Fruit fly (Drosophila melanogaster) whole organism, embryonic: ENCODE measurements around the gene PolE2.

Experiments used
- Atf-2 ChIP-seq: fragments of 200-800 bp; sonication (Bioruptor generic); optimal IDR thresholded peaks from 2 replicates; lab custom pipeline; 2016; ENCODE audit warnings: missing biosample characterization, missing genetic modification characterization
- Blimp-1 ChIP-seq: fragments of 200-800 bp; sonication (Bioruptor generic); optimal IDR thresholded peaks from 3 replicates; lab custom pipeline; 2018; ENCODE audit warnings: missing biosample characterization, missing genetic modification characterization, mild to moderate bottlenecking, moderate library complexity, missing genetic modification reagents
- CG11398 ChIP-seq: fragments of 200-800 bp; sonication (Bioruptor generic); optimal IDR thresholded peaks from 2 replicates; lab custom pipeline; 2016; ENCODE audit warnings: missing biosample characterization, missing genetic modification characterization
- CG11723 ChIP-seq: fragments of 200-800 bp; sonication (Bioruptor generic); optimal IDR thresholded peaks from 2 replicates; lab custom pipeline; 2017; ENCODE audit warnings: missing biosample characterization, mild to moderate bottlenecking, missing genetic modification characterization
- CG12155 ChIP-seq: fragments of 200-800 bp; sonication (Bioruptor generic); optimal IDR thresholded peaks from 3 replicates; lab custom pipeline; 2016; ENCODE audit warnings: missing biosample characterization, missing genetic modification characterization
- CG12219 ChIP-seq: fragments of 200-800 bp; sonication (Bioruptor generic); optimal IDR thresholded peaks from 3 replicates; lab custom pipeline; 2018; ENCODE audit warnings: missing biosample characterization, mild to moderate bottlenecking, missing genetic modification characterization
- CG12391 ChIP-seq: fragments of 200-800 bp; sonication (Bioruptor generic); optimal IDR thresholded peaks from 3 replicates; lab custom pipeline; 2018; ENCODE audit warnings: missing biosample characterization, mild to moderate bottlenecking, missing genetic modification characterization, moderate library complexity
- CG13624 ChIP-seq: fragments of 200-800 bp; sonication (Bioruptor generic); optimal IDR thresholded peaks from 2 replicates; lab custom pipeline; 2016; ENCODE audit warnings: missing biosample characterization, missing genetic modification characterization
- CG17568 ChIP-seq: fragments of 200-800 bp; sonication (Bioruptor generic); optimal IDR thresholded peaks from 2 replicates; lab custom pipeline; 2018; ENCODE audit warnings: missing biosample characterization, mild to moderate bottlenecking, missing genetic modification characterization, moderate library complexity
- CG2199 ChIP-seq: fragments of 200-800 bp; sonication (Bioruptor generic); IDR thresholded peaks from 3 replicates; pipeline ENCODE4 v1.3.6; 2022; ENCODE audit warnings: missing biosample characterization, missing genetic modification characterization
- CG31441 ChIP-seq: fragments of 200-800 bp; sonication (Bioruptor generic); IDR thresholded peaks from 2 replicates; pipeline ENCODE4 v1.3.6; 2022; ENCODE audit warnings: missing biosample characterization, missing genetic modification characterization
- CG4404 ChIP-seq: fragments of 200-800 bp; sonication (Bioruptor generic); IDR thresholded peaks from 2 replicates; pipeline ENCODE4 v1.3.6; 2022; ENCODE audit warnings: missing biosample characterization, missing genetic modification characterization
- CG4854 ChIP-seq: fragments of 200-800 bp; sonication (Bioruptor generic); optimal IDR thresholded peaks from 2 replicates; lab custom pipeline; 2016; ENCODE audit warnings: missing biosample characterization, missing genetic modification characterization, inconsistent platforms
- CG5245 ChIP-seq: fragments of 200-800 bp; sonication (Bioruptor generic); optimal IDR thresholded peaks from 3 replicates; lab custom pipeline; 2016; ENCODE audit warnings: missing biosample characterization, missing genetic modification characterization
- CG8089 ChIP-seq: fragments of 200-800 bp; sonication (Bioruptor generic); optimal IDR thresholded peaks from 3 replicates; lab custom pipeline; 2016; ENCODE audit warnings: missing biosample characterization, missing genetic modification characterization
- CG8765 ChIP-seq: fragments of 200-800 bp; sonication (Bioruptor generic); IDR thresholded peaks from 2 replicates; pipeline ENCODE4 v1.3.6; 2022; ENCODE audit warnings: missing biosample characterization, missing genetic modification characterization
- CG9727 ChIP-seq: fragments of 200-800 bp; sonication (Bioruptor generic); optimal IDR thresholded peaks from 3 replicates; lab custom pipeline; 2017; ENCODE audit warnings: missing biosample characterization, mild to moderate bottlenecking, missing genetic modification characterization
- Chrac-16 ChIP-seq: fragments of 200-800 bp; sonication (Bioruptor generic); optimal IDR thresholded peaks from 3 replicates; lab custom pipeline; 2016; ENCODE audit warnings: missing biosample characterization, missing genetic modification characterization
- Doc3 ChIP-seq: fragments of 200-800 bp; sonication (Bioruptor generic); IDR thresholded peaks from 3 replicates; pipeline ENCODE4 v1.3.6; 2022; ENCODE audit warnings: missing biosample characterization, missing genetic modification characterization; ENCODE audit not compliant: partially characterized antibody
- Elba2 ChIP-seq: fragments of 200-800 bp; sonication (Bioruptor generic); optimal IDR thresholded peaks from 3 replicates; lab custom pipeline; 2016; ENCODE audit warnings: missing biosample characterization, missing genetic modification characterization
- HHEX ChIP-seq: fragments of 200-800 bp; sonication (Bioruptor generic); optimal IDR thresholded peaks from 3 replicates; lab custom pipeline; 2017; ENCODE audit warnings: missing biosample characterization, mild to moderate bottlenecking, missing genetic modification characterization, missing genetic modification reagents
- Jarid2 ChIP-seq: fragments of 200-800 bp; sonication (Bioruptor generic); optimal IDR thresholded peaks from 3 replicates; lab custom pipeline; 2017; ENCODE audit warnings: mild to moderate bottlenecking, missing biosample characterization, missing genetic modification reagents, missing genetic modification characterization
- Oli ChIP-seq: fragments of 200-800 bp; sonication (Bioruptor generic); optimal IDR thresholded peaks from 2 replicates; lab custom pipeline; 2018; ENCODE audit warnings: missing biosample characterization, mild to moderate bottlenecking, missing genetic modification characterization, moderate library complexity
- Rfx ChIP-seq: fragments of 200-800 bp; sonication (Bioruptor generic); IDR thresholded peaks from 2 replicates; pipeline ENCODE4 v1.3.6; 2022; ENCODE audit warnings: missing biosample characterization, missing genetic modification characterization
- Side ChIP-seq: fragments of 200-800 bp; sonication (Bioruptor generic); optimal IDR thresholded peaks from 2 replicates; lab custom pipeline; 2016; ENCODE audit warnings: missing biosample characterization, missing genetic modification characterization
- Stat92E ChIP-seq, 3 experiments: fragments of >200 bp in 2 of 3; fragments of 200-800 bp in 1 of 3; sonication (Bioruptor generic) in 1 of 3; optimal IDR thresholded peaks; 2 replicates each; lab custom pipeline; 2017 to 2019; ENCODE audit warnings: missing biosample characterization in 3 of 3, missing genetic modification characterization in 3 of 3, mild to moderate bottlenecking in 1 of 3, moderate library complexity in 1 of 3
- Vsx1 ChIP-seq: fragments of 200-800 bp; sonication (Bioruptor generic); optimal IDR thresholded peaks from 2 replicates; lab custom pipeline; 2017; ENCODE audit warnings: missing biosample characterization, mild to moderate bottlenecking, missing genetic modification characterization, missing genetic modification reagents
- ac ChIP-seq: fragments of 200-800 bp; sonication (Bioruptor generic); optimal IDR thresholded peaks from 3 replicates; lab custom pipeline; 2017; ENCODE audit warnings: missing biosample characterization, mild to moderate bottlenecking, missing genetic modification characterization
- ato ChIP-seq: fragments of 200-800 bp; sonication (Bioruptor generic); IDR thresholded peaks from 2 replicates; pipeline ENCODE4 v1.3.6; 2022; ENCODE audit warnings: missing biosample characterization, missing genetic modification characterization; ENCODE audit not compliant: partially characterized antibody
- bbx ChIP-seq: fragments of 200-800 bp; sonication (Bioruptor generic); IDR thresholded peaks from 2 replicates; pipeline ENCODE4 v1.3.6; 2022; ENCODE audit warnings: missing biosample characterization, missing genetic modification characterization; ENCODE audit not compliant: partially characterized antibody
- btn ChIP-seq: fragments of 200-800 bp; sonication (Bioruptor generic); optimal IDR thresholded peaks from 2 replicates; lab custom pipeline; 2016; ENCODE audit warnings: missing biosample characterization, missing genetic modification characterization
- cad ChIP-seq: fragments of >200 bp; optimal IDR thresholded peaks from 2 replicates; lab custom pipeline; 2017; ENCODE audit warnings: missing biosample characterization, missing genetic modification characterization
- corto ChIP-seq: fragments of 200-800 bp; sonication (Bioruptor generic); optimal IDR thresholded peaks from 2 replicates; lab custom pipeline; 2016; ENCODE audit warnings: missing biosample characterization, mild to moderate bottlenecking, missing genetic modification characterization, moderate library complexity
- dan ChIP-seq: fragments of 200-800 bp; sonication (Bioruptor generic); IDR thresholded peaks from 2 replicates; pipeline ENCODE4 v1.3.6; 2022; ENCODE audit warnings: missing biosample characterization, missing genetic modification characterization
- dmrt11E ChIP-seq: fragments of 200-800 bp; sonication (Bioruptor generic); optimal IDR thresholded peaks from 3 replicates; lab custom pipeline; 2018; ENCODE audit warnings: missing biosample characterization, mild to moderate bottlenecking, missing genetic modification characterization, moderate library complexity
- dmrt99B ChIP-seq: fragments of 200-800 bp; sonication (Bioruptor generic); optimal IDR thresholded peaks from 2 replicates; lab custom pipeline; 2018; ENCODE audit warnings: missing biosample characterization, mild to moderate bottlenecking, missing genetic modification characterization, moderate library complexity
- fd102C ChIP-seq: fragments of 200-800 bp; sonication (Bioruptor generic); optimal IDR thresholded peaks from 2 replicates; lab custom pipeline; 2018; ENCODE audit warnings: missing biosample characterization, mild to moderate bottlenecking, missing genetic modification characterization, moderate library complexity
- gcm ChIP-seq: fragments of 200-800 bp; sonication (Bioruptor generic); optimal IDR thresholded peaks from 2 replicates; lab custom pipeline; 2019; ENCODE audit warnings: missing biosample characterization, mild to moderate bottlenecking, missing genetic modification characterization, moderate library complexity
- hb ChIP-seq: fragments of 200-800 bp; sonication (Bioruptor generic); IDR thresholded peaks from 3 replicates; pipeline ENCODE4 v1.3.6; 2022; ENCODE audit warnings: missing biosample characterization, missing genetic modification characterization; ENCODE audit not compliant: partially characterized antibody
- nmo ChIP-seq: fragments of 200-800 bp; sonication (Bioruptor generic); optimal IDR thresholded peaks from 2 replicates; lab custom pipeline; 2018; ENCODE audit warnings: missing biosample characterization, mild to moderate bottlenecking, missing genetic modification characterization, moderate library complexity
- nom ChIP-seq: fragments of 200-800 bp; sonication (Bioruptor generic); optimal IDR thresholded peaks from 2 replicates; lab custom pipeline; 2017; ENCODE audit warnings: missing biosample characterization, missing genetic modification characterization, mild to moderate bottlenecking, moderate library complexity, missing genetic modification reagents
- peb ChIP-seq: fragments of 200-800 bp; sonication (Bioruptor generic); IDR thresholded peaks from 2 replicates; pipeline ENCODE4 v1.3.6; 2022; ENCODE audit warnings: missing biosample characterization, missing genetic modification characterization
- pum ChIP-seq: fragments of 200-800 bp; sonication (Bioruptor generic); optimal IDR thresholded peaks from 2 replicates; lab custom pipeline; 2016; ENCODE audit warnings: missing biosample characterization, missing genetic modification characterization
- sisA ChIP-seq: fragments of 200-800 bp; sonication (Bioruptor generic); IDR thresholded peaks from 2 replicates; pipeline ENCODE4 v1.3.6; 2022; ENCODE audit warnings: missing biosample characterization, missing genetic modification characterization
- tin ChIP-seq: fragments of 200-800 bp; sonication (Bioruptor generic); optimal IDR thresholded peaks from 3 replicates; lab custom pipeline; 2016; ENCODE audit warnings: missing biosample characterization, missing genetic modification characterization
- trem ChIP-seq: fragments of 200-800 bp; optimal IDR thresholded peaks from 3 replicates; lab custom pipeline; 2019; ENCODE audit warnings: missing biosample characterization, mild to moderate bottlenecking, missing genetic modification characterization, moderate library complexity
- vvl ChIP-seq: fragments of 200-800 bp; sonication (Bioruptor generic); IDR thresholded peaks from 2 replicates; pipeline ENCODE4 v1.3.6; 2022; ENCODE audit warnings: missing biosample characterization, missing genetic modification characterization

The PolE2 gene

DNA sequence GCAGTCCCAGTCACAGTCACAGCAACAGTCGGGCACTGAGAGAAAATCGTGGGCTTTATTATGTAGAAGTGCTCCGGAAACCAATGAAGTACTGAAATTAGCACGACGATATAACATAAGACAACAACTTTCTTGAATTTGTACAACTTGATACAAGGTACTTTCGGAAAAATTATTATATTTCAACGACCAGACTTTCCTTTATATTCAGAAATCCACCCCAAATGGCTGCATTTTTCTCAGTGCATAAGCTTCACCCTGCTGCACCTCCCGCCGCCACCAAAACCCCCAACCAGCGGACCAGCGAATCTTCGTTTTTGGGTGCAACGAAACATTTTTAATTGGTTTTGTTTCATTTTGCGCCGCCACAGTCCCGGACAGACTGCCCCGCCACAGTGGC, 34.2 kb downstream of the PolE2 start:
- TF ChIP-seq corto (GFP tag; lab: Kevin White, UChicago) = peak; percentile 0
- TF ChIP-seq Vsx1 (GFP tag; lab: Kevin White, UChicago) = no peak
- TF ChIP-seq nom = peak; percentile 42
- no peak for TF ChIP-seq CG13624 (GFP tag; lab: Kevin White, UChicago)
- TF ChIP-seq, all 482 proteins: peak for 2

DNA sequence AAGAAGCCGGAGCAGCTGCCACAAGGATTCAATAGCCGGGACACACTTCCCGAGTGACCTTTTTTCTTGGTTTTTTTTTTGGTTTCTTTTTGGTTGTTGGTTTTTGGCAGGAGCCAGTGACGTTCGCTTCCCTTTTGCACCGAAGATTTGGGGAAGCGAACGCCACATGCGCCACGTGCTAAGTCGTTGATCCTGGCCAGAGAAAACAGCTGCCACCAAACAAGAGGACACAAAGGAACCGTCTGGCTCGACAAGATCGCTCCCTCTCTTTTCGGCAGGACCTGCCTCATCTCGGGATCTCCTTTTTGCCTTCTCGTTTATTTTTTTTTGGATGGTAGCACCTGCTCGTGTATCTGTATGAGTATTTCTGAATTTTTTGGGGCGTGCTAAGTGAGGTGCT, 38.2 kb downstream of the PolE2 start:
- 0 out of 3 replicates have a peak, but pooled peaks have one; percentile 8 for TF ChIP-seq CG2199
- TF ChIP-seq CG11723 = no peak
- peak; percentile 94 for TF ChIP-seq ac (GFP tag; lab: Kevin White, UChicago)
- TF ChIP-seq, all 482 proteins: peak for 2

DNA sequence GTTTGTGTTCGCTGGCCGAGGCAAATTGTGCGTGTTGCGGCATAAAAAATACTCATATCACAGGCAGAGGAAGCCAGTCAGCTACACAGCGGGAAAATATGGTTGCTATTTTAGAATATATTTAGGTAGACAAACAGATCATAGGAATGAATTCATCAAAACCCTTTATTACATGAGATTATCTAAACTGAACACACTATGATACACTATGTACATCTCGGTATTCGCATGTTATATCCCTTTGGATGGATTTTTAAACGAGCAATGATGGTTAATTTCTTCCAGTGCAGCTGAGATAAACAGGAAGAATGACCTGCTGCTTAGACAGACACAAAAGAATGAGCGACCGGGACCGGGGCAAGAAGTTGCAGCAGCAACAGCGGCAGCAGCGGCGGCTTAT, 40.3 kb downstream of the PolE2 start:
- TF ChIP-seq CG8765 = peak; percentile 81
- TF ChIP-seq ato = no peak
- TF ChIP-seq CG9727 (GFP tag; lab: Kevin White, UChicago) = peak; percentile 85
- TF ChIP-seq tin (GFP tag; lab: Kevin White, UChicago) = peak; percentile 20
- peak; percentile 59 for TF ChIP-seq CG12391 (tag; lab: Kevin White, UChicago)
- TF ChIP-seq CG8089 (GFP tag; lab: Kevin White, UChicago) = peak; percentile 27
- no peak for TF ChIP-seq CG4854
- peak; percentile 27 for TF ChIP-seq Oli (tag; lab: Kevin White, UChicago)
- peak; percentile 32 for TF ChIP-seq CG12155 (GFP tag; lab: Kevin White, UChicago)
- TF ChIP-seq CG12219 (GFP tag; lab: Kevin White, UChicago) = peak; percentile 22
- TF ChIP-seq Atf-2 = peak; percentile 32
- TF ChIP-seq Rfx (GFP tag; lab: Robert Waterston, UW) = no peak
- TF ChIP-seq sisA = no peak
- TF ChIP-seq Jarid2 (GFP tag; lab: Kevin White, UChicago) = no peak
- peak; percentile 3 for TF ChIP-seq Blimp-1
- no peak for TF ChIP-seq dmrt99B
- TF ChIP-seq CG31441 (GFP tag; lab: Robert Waterston, UW) = peak; percentile 50; the same call in 1 of the 2 replicates
- TF ChIP-seq Side (GFP tag; lab: Kevin White, UChicago) = peak; percentile 48
- TF ChIP-seq Chrac-16 = peak; percentile 59
- peak; percentile 28 for TF ChIP-seq pum
- no peak for TF ChIP-seq HHEX (GFP tag; lab: Kevin White, UChicago)
- TF ChIP-seq peb = no peak
- peak; percentile 94 for TF ChIP-seq fd102C (GFP tag; lab: Kevin White, UChicago)
- TF ChIP-seq dan (GFP tag; lab: Robert Waterston, UW) = peak; percentile 58
- peak; percentile 62 for TF ChIP-seq trem
- no peak for TF ChIP-seq cad
- TF ChIP-seq Stat92E (GFP tag; optimal IDR thresholded peaks at IDR 0.05; lab: Kevin White, UChicago) = peak in 1 of 3 experiments; percentile 4
- peak; percentile 25 for TF ChIP-seq gcm (GFP tag; lab: Kevin White, UChicago)
- TF ChIP-seq CG17568 (GFP tag; lab: Kevin White, UChicago) = no peak
- TF ChIP-seq Elba2 (GFP tag; lab: Kevin White, UChicago) = peak; percentile 77
- no peak for TF ChIP-seq hb (GFP tag; lab: Robert Waterston, UW)
- TF ChIP-seq dmrt11E (tag; lab: Kevin White, UChicago) = peak; percentile 88
- TF ChIP-seq CG11398 = peak; percentile 14
- no peak for TF ChIP-seq bbx (GFP tag; lab: Robert Waterston, UW)
- no peak for TF ChIP-seq btn
- TF ChIP-seq CG5245 (GFP tag; lab: Kevin White, UChicago) = peak; percentile 9
- no peak for TF ChIP-seq Doc3 (GFP tag; lab: Robert Waterston, UW)
- peak; percentile 87 for TF ChIP-seq CG4404
- peak; percentile 46 for TF ChIP-seq nmo
- TF ChIP-seq vvl = no peak
